Worm (Caenorhabditis elegans) whole organism, early embryonic: ENCODE measurements around the gene Y39B6A.41.

ENCODE experiments used
- B0310.2 ChIP-seq: sonication (generic microtip); optimal IDR thresholded peaks from 2 replicates; lab custom pipeline; 2016; ENCODE audit warnings: mild to moderate bottlenecking, missing genetic modification characterization, missing compliant biosample characterization
- F13C5.2 ChIP-seq: sonication (generic microtip); optimal IDR thresholded peaks from 2 replicates; lab custom pipeline; 2017; ENCODE audit warnings: mild to moderate bottlenecking, missing genetic modification characterization, inconsistent platforms, missing compliant biosample characterization
- aly-1 ChIP-seq: sonication (generic microtip); optimal IDR thresholded peaks from 2 replicates; lab custom pipeline; 2016; ENCODE audit warnings: missing genetic modification characterization, missing compliant biosample characterization
- ama-1 ChIP-seq: fragments of 150-350 bp; optimal IDR thresholded peaks from 2 replicates; lab custom pipeline; 2014
- ceh-13 ChIP-seq: fragments of 200-800 bp; sonication (Bioruptor generic); optimal IDR thresholded peaks from 2 replicates; lab custom pipeline; 2018; ENCODE audit warnings: mild to moderate bottlenecking, missing genetic modification characterization, missing compliant biosample characterization
- ceh-36 ChIP-seq: sonication (generic microtip); optimal IDR thresholded peaks from 2 replicates; lab custom pipeline; 2016; ENCODE audit warnings: missing genetic modification characterization, inconsistent platforms, missing compliant biosample characterization
- ets-7 ChIP-seq: sonication (generic microtip); optimal IDR thresholded peaks from 2 replicates; lab custom pipeline; 2016; ENCODE audit warnings: missing genotype, missing genetic modification characterization, missing compliant biosample characterization
- flt-1 ChIP-seq: fragments of 200-800 bp; sonication (Bioruptor generic); IDR thresholded peaks from 2 replicates; pipeline ENCODE4 v1.3.6; 2022; ENCODE audit warnings: missing genetic modification characterization, missing compliant biosample characterization
- hmbx-1 ChIP-seq: sonication (generic microtip); optimal IDR thresholded peaks from 2 replicates; lab custom pipeline; 2016; ENCODE audit warnings: mild to moderate bottlenecking, missing genetic modification characterization, missing compliant biosample characterization
- hmg-4 ChIP-seq: fragments of 200-800 bp; sonication (Bioruptor generic); optimal IDR thresholded peaks from 2 replicates; lab custom pipeline; 2018; ENCODE audit warnings: mild to moderate bottlenecking, missing genetic modification characterization, missing compliant biosample characterization
- hnd-1 ChIP-seq: sonication (generic microtip); optimal IDR thresholded peaks from 2 replicates; lab custom pipeline; 2016; ENCODE audit warnings: missing genetic modification characterization, missing compliant biosample characterization
- pes-1 ChIP-seq: fragments of 200-800 bp; sonication (Bioruptor generic); IDR thresholded peaks from 2 replicates; pipeline ENCODE4 v1.3.6; 2022; ENCODE audit warnings: missing genetic modification reagents, missing genetic modification characterization, missing compliant biosample characterization
- scrt-1 ChIP-seq: fragments of 200-800 bp; sonication (Bioruptor generic); IDR thresholded peaks from 2 replicates; pipeline ENCODE4 v1.3.6; 2022; ENCODE audit warnings: missing genetic modification characterization, missing compliant biosample characterization
- sea-1 ChIP-seq: fragments of 200-800 bp; sonication (Bioruptor generic); conservative IDR thresholded peaks from 2 replicates; pipeline ENCODE4 v1.3.6; 2022; ENCODE audit warnings: missing genetic modification characterization, missing compliant biosample characterization
- tbx-11 ChIP-seq: fragments of 200-800 bp; sonication (Bioruptor generic); IDR thresholded peaks from 2 replicates; pipeline ENCODE4 v1.3.6; 2022; ENCODE audit warnings: missing genetic modification characterization, missing compliant biosample characterization
- tbx-37 ChIP-seq: fragments of 200-800 bp; sonication (Bioruptor generic); conservative IDR thresholded peaks from 2 replicates; pipeline ENCODE4 v1.3.6; 2022; ENCODE audit warnings: missing genetic modification reagents, missing genetic modification characterization, missing compliant biosample characterization
- tra-4 ChIP-seq: sonication (generic microtip); optimal IDR thresholded peaks from 2 replicates; lab custom pipeline; 2017; ENCODE audit warnings: missing genetic modification characterization, missing compliant biosample characterization

Y39B6A.41 gene

DNA sequence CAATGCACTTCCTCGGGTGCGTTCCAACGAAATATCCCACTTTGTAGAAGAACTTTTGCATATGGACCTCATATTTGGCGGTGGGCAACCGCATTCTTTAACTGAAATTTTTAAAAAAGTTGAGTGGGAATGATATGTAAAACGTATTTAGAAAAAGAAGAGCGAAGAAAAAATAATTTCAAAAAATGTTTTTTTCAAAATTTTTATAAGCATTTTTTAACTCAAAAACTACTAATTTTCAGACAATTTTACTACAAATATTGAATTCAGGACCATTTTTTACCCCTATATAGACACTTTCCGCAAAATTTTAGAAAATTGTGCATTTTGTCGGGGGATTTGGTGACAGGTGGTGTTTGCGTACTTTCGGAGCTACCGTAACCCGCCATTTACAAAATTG, 46.5 kb downstream of the Y39B6A.41 start, which contains the start of gene ptr-22:
ptr-22 (minus strand) TSS at position 101 of the 400 bp plus-strand sequence.
- TF ChIP-seq sea-1 (GFP tag; lab: Robert Waterston, UW) (no peak), ceh-13 (GFP tag; lab: Kevin White, UChicago) (no peak), ceh-36 (tag; lab: Kevin White, UChicago) (no peak), hmg-4 (GFP tag; lab: Kevin White, UChicago) (no peak), tra-4 (tag; lab: Kevin White, UChicago) (no peak), hnd-1 (tag; lab: Kevin White, UChicago) (no peak), B0310.2 (no peak), hmbx-1 (no peak), tbx-37 (no peak), flt-1 (no peak), aly-1 (tag; lab: Kevin White, UChicago) (no peak), tbx-11 (GFP tag; lab: Robert Waterston, UW) (no peak), ets-7 (tag; lab: Kevin White, UChicago) (no peak), scrt-1 (GFP tag; lab: Robert Waterston, UW) (no peak), F13C5.2 (no peak), ama-1 (lab: Kevin White, UChicago) (no peak), pes-1 (GFP tag; lab: Robert Waterston, UW) (no peak)

ce11 chrV:18930748-18931147, 47.0 kb downstream of the Y39B6A.41 start:
- TF ChIP-seq B0310.2 (no peak), ceh-13 (GFP tag; lab: Kevin White, UChicago) (no peak), hnd-1 (tag; lab: Kevin White, UChicago) (no peak), hmbx-1 (no peak), ama-1 (lab: Kevin White, UChicago) (no peak), ceh-36 (tag; lab: Kevin White, UChicago) (no peak), tra-4 (tag; lab: Kevin White, UChicago) (no peak), hmg-4 (GFP tag; lab: Kevin White, UChicago) (no peak)
